Fruit fly (Drosophila melanogaster): ENCODE measurements around the gene CG6770.

Gene CG6770

DNA sequence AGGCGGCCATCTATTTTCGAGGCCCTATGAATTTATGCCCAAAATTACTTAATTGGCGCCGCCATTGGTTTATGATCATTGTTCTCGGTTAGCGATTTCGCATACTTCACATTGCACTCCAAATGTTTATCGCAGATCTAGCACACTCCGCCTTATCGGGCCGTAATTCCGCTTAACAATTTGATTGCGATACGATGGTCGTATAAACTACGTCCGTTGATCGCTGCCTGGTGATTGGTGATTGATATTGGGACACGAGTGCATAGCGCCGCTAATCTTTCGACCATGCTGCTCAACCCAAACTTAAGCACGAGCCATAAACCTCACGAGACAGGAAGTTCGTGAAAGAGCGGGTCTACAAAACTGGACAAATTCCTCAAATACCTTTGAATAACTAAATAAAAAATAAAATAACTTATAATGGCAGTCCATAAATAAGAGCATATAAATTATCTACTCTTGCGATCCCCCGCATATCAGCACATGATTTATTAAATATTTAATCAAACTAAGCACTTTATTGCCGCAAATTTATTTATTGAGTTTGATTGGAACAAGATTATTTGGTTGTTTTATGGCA is 15.3 kb downstream of the CG6770 start (continued):
- TF ChIP-seq Drgx (GFP tag; IDR thresholded peaks at IDR 0.05) = no peak
- TF ChIP-seq Vsx1 (GFP tag; optimal IDR thresholded peaks at IDR 0.05) = no peak
- TF ChIP-seq CG8478 (optimal IDR thresholded peaks at IDR 0.05) = no peak
- peak; percentile 58 for TF ChIP-seq Nf-YB (GFP tag; optimal IDR thresholded peaks at IDR 0.05)
- no peak for TF ChIP-seq Doc3 (GFP tag; IDR thresholded peaks at IDR 0.05; ENCODE audit: partially characterized antibody)
- no peak for TF ChIP-seq CG9932 (GFP tag; IDR thresholded peaks at IDR 0.05)
- no peak for TF ChIP-seq dmrt99B (tag; optimal IDR thresholded peaks at IDR 0.05)
- no peak for TF ChIP-seq CG17912 (GFP tag; optimal IDR thresholded peaks at IDR 0.05)
- TF ChIP-seq scrt (GFP tag; optimal IDR thresholded peaks at IDR 0.05) = no peak
- no peak for TF ChIP-seq seq (GFP tag; IDR thresholded peaks at IDR 0.05)
- TF ChIP-seq ato (GFP tag; IDR thresholded peaks at IDR 0.05; ENCODE audit: partially characterized antibody) = no peak
- TF ChIP-seq CG31224 (GFP tag; IDR thresholded peaks at IDR 0.05) = no peak
- peak; percentile 74 for TF ChIP-seq cwo (GFP tag; optimal IDR thresholded peaks at IDR 0.05)
- TF ChIP-seq CG12942 (GFP tag; optimal IDR thresholded peaks at IDR 0.05) = no peak
- TF ChIP-seq Chrac-16 (GFP tag; optimal IDR thresholded peaks at IDR 0.05) = no peak
- TF ChIP-seq CG1602 (GFP tag; optimal IDR thresholded peaks at IDR 0.05) = no peak
- TF ChIP-seq CG11247 (GFP tag; IDR thresholded peaks at IDR 0.05) = no peak
- no peak for TF ChIP-seq Hr78 (GFP tag; optimal IDR thresholded peaks at IDR 0.05)
- TF ChIP-seq mirr (GFP tag; optimal IDR thresholded peaks at IDR 0.05) = peak; percentile 15
- TF ChIP-seq klu (GFP tag; IDR thresholded peaks at IDR 0.05) = no peak
- no peak for TF ChIP-seq CG13424 (tag; optimal IDR thresholded peaks at IDR 0.05)
- no peak for TF ChIP-seq CG4617 (GFP tag; optimal IDR thresholded peaks at IDR 0.05; ENCODE audit: borderline replicate concordance)
- TF ChIP-seq CG33213 (GFP tag; optimal IDR thresholded peaks at IDR 0.05) = no peak
- no peak for TF ChIP-seq CG12155 (GFP tag; optimal IDR thresholded peaks at IDR 0.05)
- TF ChIP-seq toy (GFP tag; IDR thresholded peaks at IDR 0.05) = no peak
- TF ChIP-seq Ravus (GFP tag; IDR thresholded peaks at IDR 0.05) = no peak
- TF ChIP-seq sc (optimal IDR thresholded peaks at IDR 0.05) = no peak
- no peak for TF ChIP-seq sc (GFP tag; optimal IDR thresholded peaks at IDR 0.05)
- no peak for TF ChIP-seq Dip2 (GFP tag; IDR thresholded peaks at IDR 0.05)
- TF ChIP-seq Ssrp (tag; optimal IDR thresholded peaks at IDR 0.05) = no peak
- no peak for TF ChIP-seq lola (GFP tag; optimal IDR thresholded peaks at IDR 0.05)
- TF ChIP-seq CG13894 (tag; optimal IDR thresholded peaks at IDR 0.05) = no peak
- no peak for TF ChIP-seq CG17802 (tag; optimal IDR thresholded peaks at IDR 0.05)
- no peak for TF ChIP-seq Trl (optimal IDR thresholded peaks at IDR 0.05)
- TF ChIP-seq Trl (GFP tag; optimal IDR thresholded peaks at IDR 0.05) = no peak
- no peak for TF ChIP-seq Optix (GFP tag; IDR thresholded peaks at IDR 0.05)
- no peak for TF ChIP-seq CG15269 (tag; optimal IDR thresholded peaks at IDR 0.05)
- no peak for TF ChIP-seq CG1832 (GFP tag; optimal IDR thresholded peaks at IDR 0.05)
- TF ChIP-seq esg (GFP tag; conservative IDR thresholded peaks at IDR 0.05) = no peak
- no peak for TF ChIP-seq dm (GFP tag; optimal IDR thresholded peaks at IDR 0.05)
- no peak for TF ChIP-seq ap (GFP tag; IDR thresholded peaks at IDR 0.05)
- TF ChIP-seq Atf6 (GFP tag; IDR thresholded peaks at IDR 0.05) = no peak
- TF ChIP-seq CG30431 (GFP tag; optimal IDR thresholded peaks at IDR 0.05) = no peak
- TF ChIP-seq CG13775 (GFP tag; optimal IDR thresholded peaks at IDR 0.05) = no peak
- no peak for TF ChIP-seq sisA (GFP tag; IDR thresholded peaks at IDR 0.05)
- TF ChIP-seq CG18764 (GFP tag; optimal IDR thresholded peaks at IDR 0.05) = no peak
- TF ChIP-seq croc (GFP tag; conservative IDR thresholded peaks at IDR 0.05) = no peak
- no peak for TF ChIP-seq CG10959 (GFP tag; IDR thresholded peaks at IDR 0.05)
- TF ChIP-seq zfh2 (GFP tag; optimal IDR thresholded peaks at IDR 0.05) = no peak
- TF ChIP-seq HLH3B (GFP tag; IDR thresholded peaks at IDR 0.05) = no peak
- no peak for TF ChIP-seq lab (GFP tag; optimal IDR thresholded peaks at IDR 0.05)
- TF ChIP-seq grn (GFP tag; optimal IDR thresholded peaks at IDR 0.05) = peak; percentile 95
